Worm (Caenorhabditis elegans) whole organism, L2 larva: ENCODE data around the gene F36G9.7.

Experiments used
- C34F6.9 ChIP-seq: fragments of 150-350 bp; optimal IDR thresholded peaks from 2 replicates; lab custom pipeline; 2014; ENCODE audit warnings: missing biosample characterization, missing genetic modification characterization
- ZK546.5 ChIP-seq: sonication (generic microtip); optimal IDR thresholded peaks from 2 replicates; lab custom pipeline; 2017; ENCODE audit warnings: missing biosample characterization, missing genetic modification characterization
- blmp-1 ChIP-seq: sonication (generic microtip); optimal IDR thresholded peaks from 2 replicates; lab custom pipeline; 2017; ENCODE audit warnings: missing genetic modification characterization, mild to moderate bottlenecking, missing compliant biosample characterization, antibody characterized with exemption, moderate library complexity; ENCODE audit not compliant: insufficient read depth
- ceh-82 ChIP-seq: fragments of 150-350 bp; optimal IDR thresholded peaks from 2 replicates; lab custom pipeline; 2014; ENCODE audit warnings: missing biosample characterization, missing genetic modification characterization
- egl-27 ChIP-seq: sonication (generic microtip); optimal IDR thresholded peaks from 3 replicates; lab custom pipeline; 2017; ENCODE audit warnings: missing biosample characterization, missing genetic modification reagents, missing genetic modification characterization
- elt-3 ChIP-seq: sonication (generic microtip); optimal IDR thresholded peaks from 2 replicates; lab custom pipeline; 2017; ENCODE audit warnings: missing biosample characterization, missing genetic modification characterization
- mdl-1 ChIP-seq, 2 experiments: fragments of 150-350 bp in 1 of 2; sonication (generic microtip) in 1 of 2; optimal IDR thresholded peaks; 2 replicates each; lab custom pipeline; 2017; ENCODE audit warnings: missing biosample characterization in 2 of 2, missing genetic modification characterization in 2 of 2
- nhr-12 ChIP-seq: fragments of 150-350 bp; optimal IDR thresholded peaks from 2 replicates; lab custom pipeline; 2014; ENCODE audit warnings: missing biosample characterization, missing genetic modification characterization
- sma-3 ChIP-seq: sonication (generic microtip); optimal IDR thresholded peaks from 2 replicates; lab custom pipeline; 2016; ENCODE audit warnings: missing genetic modification reagents, missing genetic modification characterization, missing compliant biosample characterization
- ztf-4 ChIP-seq: fragments of 150-350 bp; optimal IDR thresholded peaks from 2 replicates; lab custom pipeline; 2014; ENCODE audit warnings: missing biosample characterization, missing genetic modification characterization

DNA sequence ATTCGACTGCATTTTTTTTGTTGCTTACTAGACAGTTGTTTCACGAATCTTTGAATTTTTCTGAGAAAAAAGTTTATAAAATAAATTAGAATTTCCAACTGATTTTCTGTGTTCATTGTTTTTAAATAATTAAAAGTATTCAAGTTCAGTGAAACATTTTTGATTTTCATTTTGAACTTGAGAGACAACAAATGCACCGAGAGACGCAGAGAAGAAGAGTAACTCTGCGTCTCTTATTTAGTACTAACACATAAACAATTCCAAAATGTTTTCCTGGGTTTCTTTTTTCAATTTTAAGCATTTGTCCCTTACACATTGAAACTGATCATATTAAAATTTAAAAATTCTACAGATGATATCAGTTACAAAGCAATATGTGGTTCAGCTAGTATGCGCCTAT lies 10.1 kb downstream of the F36G9.7 start:
- TF ChIP-seq blmp-1 (tag; lab: Kevin White, UChicago) (no peak), C34F6.9 (peak; percentile 18), ceh-82 (no peak), mdl-1 (tag; optimal IDR thresholded peaks at IDR 0.05; lab: Kevin White, UChicago) (no peak), elt-3 (no peak), ZK546.5 (tag; lab: Kevin White, UChicago) (no peak), sma-3 (GFP tag; lab: Kevin White, UChicago) (no peak), egl-27 (tag; lab: Kevin White, UChicago) (no peak), nhr-12 (tag; lab: Kevin White, UChicago) (no peak), ztf-4 (no peak)
